Worm (Caenorhabditis elegans) whole organism, L4 larva: Measurements from ENCODE around the gene F28B4.3.

Experiments used
- F37D6.2 ChIP-seq: sonication (generic microtip); optimal IDR thresholded peaks from 2 replicates; lab custom pipeline; 2016; ENCODE audit warnings: mild to moderate bottlenecking, missing genetic modification characterization, missing compliant biosample characterization
- T26A8.4 ChIP-seq: fragments of 200-800 bp; sonication (Bioruptor generic); IDR thresholded peaks from 2 replicates; pipeline ENCODE4 v1.3.6; 2022; ENCODE audit warnings: missing genetic modification characterization, missing compliant biosample characterization
- ZK337.2 ChIP-seq: fragments of 200-800 bp; sonication (Bioruptor generic); IDR thresholded peaks from 2 replicates; pipeline ENCODE4 v1.3.6; 2022; ENCODE audit warnings: missing genetic modification reagents, missing genetic modification characterization, missing compliant biosample characterization
- aha-1 ChIP-seq: fragments of 150-350 bp; peaks from one replicate; lab custom pipeline; 2014; ENCODE audit warnings: missing biosample characterization, missing genetic modification characterization
- arid-1 ChIP-seq: fragments of 200-800 bp; sonication (Bioruptor generic); conservative IDR thresholded peaks from 2 replicates; pipeline ENCODE4 v1.3.6; 2022; ENCODE audit warnings: missing genetic modification reagents, missing genetic modification characterization, missing compliant biosample characterization
- ceh-20 ChIP-seq: fragments of 200-800 bp; sonication (Bioruptor generic); IDR thresholded peaks from 2 replicates; pipeline ENCODE4 v1.3.6; 2022; ENCODE audit warnings: missing genetic modification reagents, missing genetic modification characterization, missing compliant biosample characterization
- ceh-28 ChIP-seq: fragments of 150-350 bp; optimal IDR thresholded peaks from 2 replicates; lab custom pipeline; 2014; ENCODE audit warnings: missing biosample characterization, missing genetic modification reagents, missing genetic modification characterization
- ceh-62 ChIP-seq: sonication (generic microtip); optimal IDR thresholded peaks from 2 replicates; lab custom pipeline; 2017; ENCODE audit warnings: missing biosample characterization, missing genetic modification characterization
- daf-16 ChIP-seq, 3 experiments: sonication (generic microtip); optimal IDR thresholded peaks; 2 replicates each; lab custom pipeline; 2016 to 2017; ENCODE audit warnings: missing genetic modification characterization in 3 of 3, missing genetic modification reagents in 3 of 3, mild to moderate bottlenecking in 2 of 3, missing compliant biosample characterization in 2 of 3, missing biosample characterization in 1 of 3, moderate library complexity in 1 of 3
- dmd-6 ChIP-seq: fragments of 200-800 bp; sonication (Bioruptor generic); IDR thresholded peaks from 2 replicates; pipeline ENCODE4 v1.3.6; 2022; ENCODE audit warnings: missing genetic modification reagents, missing genetic modification characterization, missing compliant biosample characterization
- dpl-1 ChIP-seq: fragments of 150-350 bp; optimal IDR thresholded peaks from 2 replicates; lab custom pipeline; 2014; ENCODE audit warnings: missing biosample characterization, missing genetic modification reagents, missing genetic modification characterization
- duxl-1 ChIP-seq: sonication (generic microtip); optimal IDR thresholded peaks from 2 replicates; lab custom pipeline; 2016; ENCODE audit warnings: mild to moderate bottlenecking, missing genetic modification characterization, moderate library complexity, missing compliant biosample characterization; ENCODE audit not compliant: poor library complexity
- dve-1 ChIP-seq: sonication (generic microtip); optimal IDR thresholded peaks from 2 replicates; lab custom pipeline; 2017; ENCODE audit warnings: antibody characterized with exemption, mild to moderate bottlenecking, missing genetic modification characterization, missing compliant biosample characterization; ENCODE audit not compliant: insufficient read depth
- hlh-11 ChIP-seq: fragments of 200-800 bp; sonication (Bioruptor generic); optimal IDR thresholded peaks from 2 replicates; lab custom pipeline; 2018; ENCODE audit warnings: mild to moderate bottlenecking, missing genetic modification characterization, missing compliant biosample characterization
- jun-1 ChIP-seq: fragments of 150-350 bp; optimal IDR thresholded peaks from 2 replicates; lab custom pipeline; 2014; ENCODE audit warnings: missing biosample characterization, missing genetic modification reagents, missing genetic modification characterization
- lim-7 ChIP-seq: fragments of 200-800 bp; sonication (Bioruptor generic); IDR thresholded peaks from 2 replicates; pipeline ENCODE4 v1.3.6; 2022; ENCODE audit warnings: missing genetic modification characterization, missing compliant biosample characterization
- lin-1 ChIP-seq: fragments of 200-800 bp; sonication (Bioruptor generic); IDR thresholded peaks from 2 replicates; pipeline ENCODE4 v1.3.6; 2022; ENCODE audit warnings: missing genetic modification reagents, missing genetic modification characterization, missing compliant biosample characterization
- lin-15B ChIP-seq: fragments of 150-350 bp; sonication (generic microtip); optimal IDR thresholded peaks from 3 replicates; lab custom pipeline; 2014; ENCODE audit warnings: missing biosample characterization, missing genetic modification characterization
- madf-5 ChIP-seq, 2 experiments: fragments of 200-800 bp; sonication (Bioruptor generic); IDR thresholded peaks; 2 replicates each; pipeline ENCODE4 v1.3.6; 2022; ENCODE audit warnings: missing compliant biosample characterization in 2 of 2, missing genetic modification characterization in 2 of 2
- mes-2 ChIP-seq: sonication (generic microtip); optimal IDR thresholded peaks from 2 replicates; lab custom pipeline; 2016; ENCODE audit warnings: missing genotype, mild to moderate bottlenecking, missing genetic modification characterization, missing compliant biosample characterization; ENCODE audit not compliant: poor library complexity, severe bottlenecking
- nhr-10 ChIP-seq: fragments of 150-350 bp; optimal IDR thresholded peaks from 2 replicates; lab custom pipeline; 2014; ENCODE audit warnings: missing biosample characterization, missing genetic modification characterization
- nhr-102 ChIP-seq: sonication (generic microtip); optimal IDR thresholded peaks from 2 replicates; lab custom pipeline; 2016; ENCODE audit warnings: mild to moderate bottlenecking, missing genetic modification characterization, moderate library complexity, missing compliant biosample characterization
- nhr-11 ChIP-seq: fragments of 150-350 bp; optimal IDR thresholded peaks from 2 replicates; lab custom pipeline; 2014; ENCODE audit warnings: missing biosample characterization, missing genetic modification characterization
- nhr-28 ChIP-seq: fragments of 150-350 bp; optimal IDR thresholded peaks from 2 replicates; lab custom pipeline; 2014; ENCODE audit warnings: missing biosample characterization, missing genetic modification characterization
- nhr-48 ChIP-seq: sonication (generic microtip); optimal IDR thresholded peaks from 2 replicates; lab custom pipeline; 2016; ENCODE audit warnings: mild to moderate bottlenecking, missing genetic modification characterization, missing compliant biosample characterization
- nhr-6 ChIP-seq: fragments of 150-350 bp; optimal IDR thresholded peaks from 2 replicates; lab custom pipeline; 2014; ENCODE audit warnings: missing biosample characterization, missing genetic modification characterization
- nhr-76 ChIP-seq: fragments of 150-350 bp; optimal IDR thresholded peaks from 2 replicates; lab custom pipeline; 2014; ENCODE audit warnings: missing biosample characterization, missing genetic modification characterization
- nhr-77 ChIP-seq: fragments of 150-350 bp; optimal IDR thresholded peaks from 2 replicates; lab custom pipeline; 2014; ENCODE audit warnings: missing biosample characterization, missing genetic modification characterization
- php-3 ChIP-seq: fragments of 200-800 bp; sonication (Bioruptor generic); IDR thresholded peaks from 2 replicates; pipeline ENCODE4 v1.3.6; 2022; ENCODE audit warnings: missing genetic modification reagents, missing genetic modification characterization, missing compliant biosample characterization
- pqm-1 ChIP-seq: sonication (generic microtip); optimal IDR thresholded peaks from 2 replicates; lab custom pipeline; 2017; ENCODE audit warnings: missing biosample characterization, missing genetic modification characterization
- saeg-2 ChIP-seq: fragments of 200-800 bp; sonication (Bioruptor generic); IDR thresholded peaks from 2 replicates; pipeline ENCODE4 v1.3.6; 2022; ENCODE audit warnings: missing genetic modification reagents, missing genetic modification characterization, missing compliant biosample characterization
- sdz-12 ChIP-seq: fragments of 200-800 bp; sonication (Bioruptor generic); optimal IDR thresholded peaks from 2 replicates; lab custom pipeline; 2018; ENCODE audit warnings: mild to moderate bottlenecking, missing genetic modification characterization, missing compliant biosample characterization
- snpc-4 ChIP-seq: fragments of 150-350 bp; optimal IDR thresholded peaks from 2 replicates; lab custom pipeline; 2014; ENCODE audit warnings: missing biosample characterization, missing genetic modification characterization
- spr-3 ChIP-seq: fragments of 200-800 bp; sonication (Bioruptor generic); optimal IDR thresholded peaks from 2 replicates; lab custom pipeline; 2018; ENCODE audit warnings: mild to moderate bottlenecking, missing genetic modification characterization, missing compliant biosample characterization
- tra-1 ChIP-seq: fragments of 200-800 bp; sonication (Bioruptor generic); IDR thresholded peaks from 2 replicates; pipeline ENCODE4 v1.3.6; 2022; ENCODE audit warnings: missing genetic modification reagents, missing genetic modification characterization, missing compliant biosample characterization
- unc-130 ChIP-seq: sonication (generic microtip); optimal IDR thresholded peaks from 2 replicates; lab custom pipeline; 2016; ENCODE audit warnings: missing genetic modification reagents, missing genetic modification characterization, missing compliant biosample characterization
- unc-62 ChIP-seq, 3 experiments: fragments of 150-350 bp in 1 of 3; sonication (generic microtip); optimal IDR thresholded peaks in 2 of 3; peaks in 1 of 3; 1 replicate in 1 of 3; 2 replicates in 2 of 3; lab custom pipeline; 2014 to 2017; ENCODE audit warnings: missing biosample characterization in 3 of 3, missing genetic modification characterization in 3 of 3, missing genetic modification reagents in 3 of 3, missing genotype in 1 of 3
- zip-11 ChIP-seq: fragments of 200-800 bp; sonication (Bioruptor generic); IDR thresholded peaks from 2 replicates; pipeline ENCODE4 v1.3.6; 2022; ENCODE audit warnings: missing genetic modification characterization, missing compliant biosample characterization

F28B4.3 gene

ce11 chrX:3235358-3235816 is at the start of gene F28B4.3:
Gene F28B4.3, minus strand, starts transcription at chrX:3235408.
- TF ChIP-seq zip-11 (GFP tag; lab: Robert Waterston, UW) (no peak), tra-1 (GFP tag; lab: Robert Waterston, UW) (0 out of 2 replicates have a peak, but pooled peaks have one; percentile 47), hlh-11 (tag; lab: Kevin White, UChicago) (peak; percentile 68), nhr-28 (peak; percentile 86), dpl-1 (GFP tag; lab: Kevin White, UChicago) (no peak), duxl-1 (tag; lab: Kevin White, UChicago) (peak; percentile 3), nhr-6 (tag; lab: Kevin White, UChicago) (no peak), ceh-20 (GFP tag; lab: Robert Waterston, UW) (peak; percentile 29; the same call in 1 of the 2 replicates), mes-2 (peak; percentile 29), nhr-76 (no peak), ceh-62 (no peak), jun-1 (tag; lab: Kevin White, UChicago) (peak; percentile 26), php-3 (GFP tag; lab: Robert Waterston, UW) (peak; percentile 93), dve-1 (peak; percentile 75), dmd-6 (GFP tag; lab: Robert Waterston, UW) (peak; percentile 73), daf-16 (GFP tag; optimal IDR thresholded peaks at IDR 0.05; lab: Kevin White, UChicago) (no peak), daf-16 (tag; optimal IDR thresholded peaks at IDR 0.05; lab: Kevin White, UChicago) (peak; percentile 37), lin-1 (GFP tag; lab: Robert Waterston, UW) (peak; percentile 41; the same call in 1 of the 2 replicates), nhr-77 (tag; lab: Kevin White, UChicago) (peak; percentile 47), nhr-102 (tag; lab: Kevin White, UChicago) (peak; percentile 4), pqm-1 (tag; lab: Kevin White, UChicago) (peak; percentile 96)

- TF ChIP-seq nhr-10 (tag; lab: Kevin White, UChicago), result no peak
- TF ChIP-seq dve-1, result peak; percentile 19
- TF ChIP-seq dmd-6 (GFP tag; lab: Robert Waterston, UW), result peak; percentile 18; the same call in 1 of the 2 replicates
- no peak for TF ChIP-seq nhr-102 (tag; lab: Kevin White, UChicago)
- TF ChIP-seq daf-16 (GFP tag; optimal IDR thresholded peaks at IDR 0.05; lab: Kevin White, UChicago), result no peak
- peak; percentile 95 for TF ChIP-seq daf-16 (tag; optimal IDR thresholded peaks at IDR 0.05; lab: Kevin White, UChicago)
- peak; percentile 54; the same call in 1 of the 2 replicates for TF ChIP-seq php-3 (GFP tag; lab: Robert Waterston, UW)
- no peak for TF ChIP-seq nhr-11 (tag; lab: Kevin White, UChicago)
- no peak for TF ChIP-seq unc-62 (GFP tag; optimal IDR thresholded peaks at IDR 0.05 in 1 of 2; lab: Kevin White, UChicago)
- no peak for TF ChIP-seq unc-62 (tag; optimal IDR thresholded peaks at IDR 0.05; lab: Kevin White, UChicago)
- TF ChIP-seq T26A8.4 (GFP tag; lab: Robert Waterston, UW), result no peak
- no peak for TF ChIP-seq saeg-2 (GFP tag; lab: Robert Waterston, UW)
- no peak for TF ChIP-seq unc-130 (GFP tag; lab: Kevin White, UChicago)
- no peak for TF ChIP-seq F37D6.2 (tag; lab: Kevin White, UChicago)
These were observed 49.8 kb upstream of the F28B4.3 start for ce11 chrX:3284967-3285366.

- TF ChIP-seq nhr-6 (tag; lab: Kevin White, UChicago) (peak; percentile 0), arid-1 (GFP tag; lab: Robert Waterston, UW) (no peak), tra-1 (GFP tag; lab: Robert Waterston, UW) (no peak), sdz-12 (GFP tag; lab: Kevin White, UChicago) (no peak), nhr-48 (tag; lab: Kevin White, UChicago) (peak; percentile 42), ceh-28 (tag; lab: Kevin White, UChicago) (no peak), lin-15B (no peak), daf-16 (GFP tag; optimal IDR thresholded peaks at IDR 0.05; lab: Kevin White, UChicago) (no peak), daf-16 (tag; optimal IDR thresholded peaks at IDR 0.05; lab: Kevin White, UChicago) (peak; percentile 69), php-3 (GFP tag; lab: Robert Waterston, UW) (peak; percentile 58; the same call in 1 of the 2 replicates), nhr-28 (peak; percentile 5), aha-1 (peak; percentile 73), madf-5 (GFP tag; IDR thresholded peaks at IDR 0.05; lab: Robert Waterston, UW) (no peak), snpc-4 (tag; lab: Kevin White, UChicago) (no peak), hlh-11 (tag; lab: Kevin White, UChicago) (peak; percentile 48), lim-7 (GFP tag; lab: Robert Waterston, UW) (no peak), T26A8.4 (GFP tag; lab: Robert Waterston, UW) (no peak), ZK337.2 (GFP tag; lab: Robert Waterston, UW) (no peak), dmd-6 (GFP tag; lab: Robert Waterston, UW) (peak; percentile 58), dve-1 (peak; percentile 29), spr-3 (no peak), saeg-2 (GFP tag; lab: Robert Waterston, UW) (peak; percentile 45; the same call in 1 of the 2 replicates)
These were observed 48.0 kb upstream of the F28B4.3 start for ce11 chrX:3283189-3283588.
